Worm (Caenorhabditis elegans): ENCODE results near the gene dnj-20.

The dnj-20 gene

DNA sequence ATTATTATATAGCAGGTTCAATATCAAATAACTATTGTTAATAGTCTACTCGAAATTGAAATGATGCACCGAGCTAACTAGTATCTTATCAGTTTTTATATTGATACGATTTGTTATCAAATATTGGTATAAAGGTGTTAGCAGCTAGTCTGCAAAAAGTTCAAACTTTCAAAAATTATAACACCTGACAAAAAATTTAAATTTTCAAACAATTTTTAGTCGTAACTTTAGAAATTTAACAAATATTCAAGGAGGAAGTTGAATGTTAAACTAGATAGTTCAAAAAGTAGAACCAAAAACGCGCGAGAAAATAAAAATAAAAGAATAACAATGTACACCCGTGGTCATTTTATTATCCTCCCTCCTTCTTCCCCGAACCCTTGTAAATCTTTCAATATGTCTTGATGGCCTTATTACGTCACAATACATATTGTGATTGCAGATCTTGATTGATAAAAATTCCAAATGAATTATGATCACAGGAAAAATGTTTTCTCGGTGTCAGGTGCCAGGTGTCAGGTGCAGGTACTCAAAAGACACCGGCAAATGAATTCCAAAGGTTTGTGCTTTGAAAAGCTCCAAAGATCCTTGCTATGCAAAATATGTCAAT, 31.7 kb upstream of the dnj-20 start, which contains the start of gene ZK1307.1:
ZK1307.1 (minus strand) TSS at position 51 of the 610 bp plus-strand sequence.
- no peak for TF ChIP-seq ztf-23 (GFP tag; IDR thresholded peaks at IDR 0.05)
- no peak for TF ChIP-seq T22C8.4 (GFP tag; IDR thresholded peaks at IDR 0.05)
- TF ChIP-seq ztf-29 (GFP tag; IDR thresholded peaks at IDR 0.05) = no peak
- no peak for TF ChIP-seq ref-1 (GFP tag; conservative IDR thresholded peaks at IDR 0.05)
- no peak for TF ChIP-seq cog-1 (tag; optimal IDR thresholded peaks at IDR 0.05)

DNA sequence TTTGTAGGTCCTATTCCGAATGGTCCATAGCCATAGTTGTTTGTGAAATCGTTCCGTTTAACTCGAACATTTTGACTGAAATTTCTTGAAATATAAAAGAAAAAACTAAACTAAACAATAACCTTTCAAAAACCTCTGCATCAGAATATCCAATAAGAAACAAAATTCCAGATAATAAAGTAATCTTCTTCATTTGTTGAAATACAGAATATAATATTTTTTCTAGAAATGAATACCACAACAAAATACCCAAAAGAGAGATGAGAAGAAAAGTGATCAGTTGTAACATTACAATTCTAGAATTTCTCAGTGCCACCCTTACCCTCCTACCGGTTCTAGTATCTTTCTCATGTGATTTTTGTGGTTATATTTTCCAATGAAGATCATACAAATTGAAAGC, 29.7 kb upstream of the dnj-20 start, which contains the start of gene ZK1307.2:
ZK1307.2 (minus strand) TSS at position 274 of the 400 bp plus-strand sequence.
- TF ChIP-seq cog-1 (tag; optimal IDR thresholded peaks at IDR 0.05) (no peak), tab-1 (GFP tag; IDR thresholded peaks at IDR 0.05) (no peak), T22C8.4 (GFP tag; IDR thresholded peaks at IDR 0.05) (no peak), ref-1 (GFP tag; conservative IDR thresholded peaks at IDR 0.05) (no peak), ztf-23 (GFP tag; IDR thresholded peaks at IDR 0.05) (no peak), med-1 (GFP tag; optimal IDR thresholded peaks at IDR 0.05; ENCODE audit: insufficient read depth) (no peak), ztf-29 (GFP tag; IDR thresholded peaks at IDR 0.05) (no peak), klf-2 (GFP tag; conservative IDR thresholded peaks at IDR 0.05) (no peak), flt-1 (GFP tag; IDR thresholded peaks at IDR 0.05) (no peak)

DNA sequence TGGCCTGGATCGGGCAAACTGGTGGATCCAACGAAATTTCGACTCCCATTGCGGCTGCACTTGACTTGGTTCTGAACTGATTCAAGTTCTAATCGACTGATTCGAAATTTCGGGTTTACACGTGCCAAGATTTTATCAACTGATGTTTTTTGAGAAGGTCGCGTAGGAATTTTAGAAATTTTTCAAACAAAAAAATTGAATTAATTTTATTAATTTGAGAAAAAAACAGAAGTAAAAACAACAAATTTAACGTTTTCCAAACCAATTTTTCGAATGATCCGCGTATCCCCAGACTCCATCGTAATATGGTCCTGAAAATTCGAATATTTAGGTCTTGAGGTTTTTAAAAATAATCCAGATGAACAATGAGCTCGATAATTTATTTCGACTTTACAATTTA, 28.9 kb upstream of the dnj-20 start, which contains the start of gene ZK1307.3:
ZK1307.3 (minus strand) TSS at position 101 of the 400 bp plus-strand sequence.
- TF ChIP-seq klf-2 (GFP tag; conservative IDR thresholded peaks at IDR 0.05) = no peak
- no peak for TF ChIP-seq ztf-23 (GFP tag; IDR thresholded peaks at IDR 0.05)
- no peak for TF ChIP-seq ref-1 (GFP tag; conservative IDR thresholded peaks at IDR 0.05)
- TF ChIP-seq tab-1 (GFP tag; IDR thresholded peaks at IDR 0.05) = no peak
- TF ChIP-seq cog-1 (tag; optimal IDR thresholded peaks at IDR 0.05) = no peak

ce11 chrII:9651700-9652099, 27.7 kb upstream of the dnj-20 start, which contains the start of gene ZK1307.4:
TSS of gene ZK1307.4 (minus strand) at chrII:9651800.
- TF ChIP-seq tab-1 (GFP tag; IDR thresholded peaks at IDR 0.05) (no peak), T22C8.4 (GFP tag; IDR thresholded peaks at IDR 0.05) (no peak), ztf-23 (GFP tag; IDR thresholded peaks at IDR 0.05) (no peak), ztf-29 (GFP tag; IDR thresholded peaks at IDR 0.05) (no peak), klf-2 (GFP tag; conservative IDR thresholded peaks at IDR 0.05) (no peak), cog-1 (tag; optimal IDR thresholded peaks at IDR 0.05) (no peak), flt-1 (GFP tag; IDR thresholded peaks at IDR 0.05) (no peak), med-1 (GFP tag; optimal IDR thresholded peaks at IDR 0.05; ENCODE audit: insufficient read depth) (no peak), ref-1 (GFP tag; conservative IDR thresholded peaks at IDR 0.05) (no peak)

DNA sequence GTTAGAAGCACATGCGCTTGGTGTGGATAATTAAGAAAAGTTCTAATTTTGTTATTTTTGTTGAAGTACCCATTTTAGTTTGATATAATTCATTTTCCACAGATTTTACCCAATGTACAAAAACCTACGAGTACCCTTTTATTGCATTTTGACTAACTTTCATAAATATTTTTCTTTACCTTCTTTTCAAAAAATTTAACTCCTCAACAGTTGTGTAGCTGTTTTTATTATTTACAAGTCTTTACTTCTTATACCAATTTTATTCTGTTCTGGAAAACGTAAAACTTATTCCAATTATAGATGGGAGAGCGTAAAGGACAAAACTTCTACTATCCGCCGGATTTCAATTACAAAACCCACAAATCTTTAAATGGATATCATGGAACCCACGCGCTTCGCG, 25.2 kb upstream of the dnj-20 start, which contains the start of gene ZK1307.9:
ZK1307.9 (plus strand) TSS at position 301 of the 400 bp plus-strand sequence.
- TF ChIP-seq ztf-23 (GFP tag; IDR thresholded peaks at IDR 0.05) (no peak), ref-1 (GFP tag; conservative IDR thresholded peaks at IDR 0.05) (no peak), T22C8.4 (GFP tag; IDR thresholded peaks at IDR 0.05) (no peak), ztf-29 (GFP tag; IDR thresholded peaks at IDR 0.05) (no peak), tab-1 (GFP tag; IDR thresholded peaks at IDR 0.05) (no peak), cog-1 (tag; optimal IDR thresholded peaks at IDR 0.05) (no peak), flt-1 (GFP tag; IDR thresholded peaks at IDR 0.05) (no peak), med-1 (GFP tag; optimal IDR thresholded peaks at IDR 0.05; ENCODE audit: insufficient read depth) (no peak), klf-2 (GFP tag; conservative IDR thresholded peaks at IDR 0.05) (no peak)

ce11 chrII:9646928-9647838, 23.2 kb upstream of the dnj-20 start, which contains the start of gene sqv-8:
TSS of gene sqv-8 (plus strand) at chrII:9646978.
- TF ChIP-seq T22C8.4 (GFP tag; IDR thresholded peaks at IDR 0.05) (peak; percentile 35; the same call in 1 of the 2 replicates), cog-1 (tag; optimal IDR thresholded peaks at IDR 0.05) (no peak)

- TF ChIP-seq klf-2 (GFP tag; conservative IDR thresholded peaks at IDR 0.05) = no peak
- TF ChIP-seq med-1 (GFP tag; optimal IDR thresholded peaks at IDR 0.05; ENCODE audit: insufficient read depth) = no peak
- no peak for TF ChIP-seq ref-1 (GFP tag; conservative IDR thresholded peaks at IDR 0.05)
- TF ChIP-seq ztf-29 (GFP tag; IDR thresholded peaks at IDR 0.05) = no peak
- TF ChIP-seq tab-1 (GFP tag; IDR thresholded peaks at IDR 0.05) = 0 out of 2 replicates have a peak, but pooled peaks have one; percentile 53
- peak; percentile 82 for TF ChIP-seq T22C8.4 (GFP tag; IDR thresholded peaks at IDR 0.05)
- peak; percentile 67; the same call in 1 of the 2 replicates for TF ChIP-seq flt-1 (GFP tag; IDR thresholded peaks at IDR 0.05)
- TF ChIP-seq ztf-23 (GFP tag; IDR thresholded peaks at IDR 0.05) = peak; percentile 62; the same call in 1 of the 2 replicates
- TF ChIP-seq cog-1 (tag; optimal IDR thresholded peaks at IDR 0.05) = peak; percentile 65
Observed at ce11 chrII:9646122-9646555, 22.2 kb upstream of the dnj-20 start.

ce11 chrII:9644940-9645634, 21.1 kb upstream of the dnj-20 start:
- TF ChIP-seq klf-2 (GFP tag; conservative IDR thresholded peaks at IDR 0.05) = no peak
- TF ChIP-seq ztf-29 (GFP tag; IDR thresholded peaks at IDR 0.05) = peak; percentile 25; the same call in 1 of the 2 replicates

DNA sequence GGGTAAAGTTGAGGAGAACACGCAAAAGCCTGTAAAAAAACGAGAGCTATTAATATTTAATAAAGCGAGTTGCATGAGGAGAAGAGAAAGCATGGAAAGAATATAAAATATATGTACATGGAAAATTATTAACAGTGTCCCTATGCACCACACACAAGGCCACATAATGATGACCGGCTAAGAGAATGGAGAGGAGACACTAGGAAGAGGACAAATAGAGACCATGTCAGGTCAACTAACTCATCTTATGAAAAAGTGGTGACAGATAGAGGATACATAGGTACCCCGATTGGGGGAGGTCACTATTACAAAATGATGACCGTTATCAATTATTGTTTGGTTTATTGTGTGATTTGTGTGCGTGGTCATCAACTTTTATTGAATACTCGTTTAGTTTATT, 20.5 kb upstream of the dnj-20 start, which contains the start of gene fzr-1:
fzr-1 (minus strand) TSS at position 29 of the 400 bp plus-strand sequence.
- no peak for TF ChIP-seq ztf-29 (GFP tag; IDR thresholded peaks at IDR 0.05)
- no peak for TF ChIP-seq tab-1 (GFP tag; IDR thresholded peaks at IDR 0.05)
- TF ChIP-seq T22C8.4 (GFP tag; IDR thresholded peaks at IDR 0.05) = no peak
- TF ChIP-seq ztf-23 (GFP tag; IDR thresholded peaks at IDR 0.05) = no peak
- no peak for TF ChIP-seq med-1 (GFP tag; optimal IDR thresholded peaks at IDR 0.05; ENCODE audit: insufficient read depth)
- no peak for TF ChIP-seq cog-1 (tag; optimal IDR thresholded peaks at IDR 0.05)
- no peak for TF ChIP-seq ref-1 (GFP tag; conservative IDR thresholded peaks at IDR 0.05)
- TF ChIP-seq klf-2 (GFP tag; conservative IDR thresholded peaks at IDR 0.05) = no peak
- TF ChIP-seq flt-1 (GFP tag; IDR thresholded peaks at IDR 0.05) = no peak

Measured in whole organism, midembryonic.